Fruit fly (Drosophila melanogaster) Kc167 (cell line): Measurements from ENCODE around the gene CG2611.

Experiments used
- Myc ChIP-seq: fragments of >200 bp; optimal IDR thresholded peaks from 2 replicates; lab custom pipeline; 2017; ENCODE audit warnings: missing external identifiers
- Sin3A ChIP-seq: fragments of >200 bp; optimal IDR thresholded peaks from 2 replicates; lab custom pipeline; 2018; ENCODE audit warnings: missing external identifiers
- h ChIP-seq: fragments of >200 bp; optimal IDR thresholded peaks from 3 replicates; lab custom pipeline; 2018; ENCODE audit warnings: missing external identifiers
- insv ChIP-seq: fragments of >200 bp; optimal IDR thresholded peaks from 3 replicates; lab custom pipeline; 2018; ENCODE audit warnings: missing external identifiers
- psq ChIP-seq: fragments of >200 bp; optimal IDR thresholded peaks from 2 replicates; lab custom pipeline; 2017; ENCODE audit warnings: missing external identifiers
- ttk ChIP-seq: sonication (Bioruptor generic); optimal IDR thresholded peaks from 2 replicates; lab custom pipeline; 2017; ENCODE audit warnings: missing external identifiers

DNA sequence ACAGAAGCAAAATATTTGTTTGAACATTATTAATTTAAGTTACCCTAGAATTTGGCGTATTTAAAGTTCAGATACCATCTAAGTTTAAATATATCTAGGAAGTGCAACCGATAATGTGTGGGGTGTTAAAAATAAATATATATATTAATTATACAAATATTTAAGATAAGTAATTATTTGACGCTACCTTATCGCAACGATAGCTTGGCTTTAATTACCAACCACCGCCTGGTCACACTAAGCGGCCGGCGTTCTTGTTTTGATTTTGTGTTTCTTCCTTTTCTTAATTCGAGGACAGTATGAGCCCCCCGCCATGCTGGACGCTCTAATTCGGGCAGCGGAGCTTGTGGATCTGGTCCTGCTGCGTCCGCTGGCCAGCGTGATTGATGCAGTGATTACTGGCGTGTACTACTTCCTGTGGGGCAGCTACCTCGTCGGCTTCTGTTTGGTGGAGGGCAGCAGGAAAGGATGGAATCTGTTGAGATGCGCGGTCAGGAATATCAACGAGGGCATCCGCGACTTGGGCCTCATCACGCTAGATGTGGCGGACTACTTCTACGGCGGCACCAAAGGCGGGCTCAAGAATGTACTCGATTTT lies 32.2 kb downstream of the CG2611 start, which contains the start of gene CG2617:
- TF ChIP-seq h (no peak), insv (lab: Kevin White, UChicago) (no peak), psq (lab: Kevin White, UChicago) (no peak), Sin3A (lab: Kevin White, UChicago) (no peak), Myc (lab: Kevin White, UChicago) (no peak), ttk (lab: Kevin White, UChicago) (no peak)
